2 fruit fly cellular contexts compared by ENCODE assay signal in the genomic region with DNA sequence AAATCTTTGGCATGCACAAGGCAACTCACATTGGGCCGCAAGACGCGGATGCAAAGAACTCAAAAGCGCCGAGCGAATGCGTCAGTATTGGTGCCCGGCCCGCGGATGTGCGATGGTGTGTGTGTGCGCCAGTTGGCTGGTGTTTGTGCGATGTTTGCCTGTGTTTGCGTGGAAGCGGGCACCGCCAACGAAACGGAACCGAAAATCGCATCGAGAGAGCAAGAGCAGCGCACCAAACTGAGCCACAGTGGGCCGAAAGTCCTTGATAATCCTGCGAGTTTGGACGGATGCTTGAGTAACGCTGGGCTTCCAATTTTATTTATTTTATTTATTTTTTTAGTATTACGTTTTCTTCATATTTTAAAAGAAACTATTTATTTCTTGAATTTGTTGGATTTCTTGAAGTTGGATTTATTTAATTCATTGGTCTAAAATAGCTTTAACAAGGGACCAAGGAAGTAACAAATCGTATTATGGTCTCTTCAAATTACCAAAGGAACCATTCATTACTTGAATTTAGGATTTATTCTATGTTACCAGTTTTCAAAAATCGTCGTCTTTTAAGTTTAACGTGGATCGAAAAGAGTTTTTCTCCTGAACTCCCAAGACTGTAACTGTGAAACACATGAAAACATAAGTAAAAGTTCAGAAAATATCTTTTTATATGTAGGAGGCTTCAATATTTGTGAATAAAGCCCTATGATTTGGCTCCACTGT.
A peak's percentile ranks its signal among the peaks of the same experiment; 100 is the strongest.
TF ChIP-seq lines count a peak whose summit lies in the region.

No protein-coding gene starts in this region.

TF ChIP-seq in whole organism, embryonic, 481 proteins besides CTCF, POLR2A, EP300 and RAD21 (continued from another document and continues in another):
- TF ChIP-seq CG3407 (GFP tag; optimal IDR thresholded peaks at IDR 0.05; lab: Kevin White, UChicago), result peak; percentile 63
- peak; percentile 68 for TF ChIP-seq fd96Cb (tag; optimal IDR thresholded peaks at IDR 0.05; lab: Kevin White, UChicago)
- no peak for TF ChIP-seq NfI (GFP tag; optimal IDR thresholded peaks at IDR 0.05; lab: Kevin White, UChicago)
- peak; percentile 27 for TF ChIP-seq CG17385 (GFP tag; optimal IDR thresholded peaks at IDR 0.05; lab: Kevin White, UChicago)
- TF ChIP-seq CG16815 (GFP tag; optimal IDR thresholded peaks at IDR 0.05; lab: Kevin White, UChicago), result peak; percentile 71
- peak; percentile 52 for TF ChIP-seq Hr3 (GFP tag; optimal IDR thresholded peaks at IDR 0.05; lab: Kevin White, UChicago)
- TF ChIP-seq wdn (GFP tag; IDR thresholded peaks at IDR 0.05; lab: Robert Waterston, UW), result no peak
- no peak for TF ChIP-seq dm (GFP tag; optimal IDR thresholded peaks at IDR 0.05; lab: Kevin White, UChicago)
- peak; percentile 30 for TF ChIP-seq CG4282 (GFP tag; optimal IDR thresholded peaks at IDR 0.05; lab: Kevin White, UChicago)
- TF ChIP-seq hb (GFP tag; IDR thresholded peaks at IDR 0.05; lab: Robert Waterston, UW; ENCODE audit: partially characterized antibody), result 0 out of 3 replicates have a peak, but pooled peaks have one; percentile 10
- peak; percentile 15 for TF ChIP-seq Xbp1 (GFP tag; optimal IDR thresholded peaks at IDR 0.05; lab: Kevin White, UChicago)
- TF ChIP-seq CG18599 (GFP tag; optimal IDR thresholded peaks at IDR 0.05; lab: Kevin White, UChicago), result no peak
- peak; percentile 55 for TF ChIP-seq CG6654 (GFP tag; optimal IDR thresholded peaks at IDR 0.05; lab: Kevin White, UChicago)
- peak; percentile 30 for TF ChIP-seq pum (GFP tag; optimal IDR thresholded peaks at IDR 0.05; lab: Kevin White, UChicago)
- TF ChIP-seq cg (GFP tag; optimal IDR thresholded peaks at IDR 0.05; lab: Kevin White, UChicago), result peak; percentile 91
- peak; percentile 7; the same call in 1 of the 3 replicates for TF ChIP-seq CG11093 (GFP tag; IDR thresholded peaks at IDR 0.05; lab: Robert Waterston, UW)
- no peak for TF ChIP-seq hth (optimal IDR thresholded peaks at IDR 0.05; lab: Kevin White, UChicago)
- TF ChIP-seq CG11398 (GFP tag; optimal IDR thresholded peaks at IDR 0.05; lab: Kevin White, UChicago), result no peak
- TF ChIP-seq CG33557 (GFP tag; optimal IDR thresholded peaks at IDR 0.05; lab: Kevin White, UChicago), result peak; percentile 72
- TF ChIP-seq emc (GFP tag; optimal IDR thresholded peaks at IDR 0.05; lab: Kevin White, UChicago), result no peak
- peak; percentile 58 for TF ChIP-seq CG18619 (GFP tag; optimal IDR thresholded peaks at IDR 0.05; lab: Kevin White, UChicago)
- peak; percentile 4 to 10 for TF ChIP-seq chif (GFP tag; optimal IDR thresholded peaks at IDR 0.05; lab: Kevin White, UChicago)
- TF ChIP-seq CG3847 (GFP tag; IDR thresholded peaks at IDR 0.05; lab: Robert Waterston, UW), result no peak
- TF ChIP-seq B-H1 (GFP tag; IDR thresholded peaks at IDR 0.05; lab: Robert Waterston, UW), result no peak; the same call in 2 of the 3 replicates
- peak; percentile 79 for TF ChIP-seq Nf-YC (tag; optimal IDR thresholded peaks at IDR 0.05; lab: Kevin White, UChicago)
- no peak for TF ChIP-seq CG30020 (tag; optimal IDR thresholded peaks at IDR 0.05; lab: Kevin White, UChicago)
- TF ChIP-seq da (GFP tag; optimal IDR thresholded peaks at IDR 0.05; lab: Kevin White, UChicago), result no peak
- peak; percentile 58 for TF ChIP-seq CG30403 (GFP tag; optimal IDR thresholded peaks at IDR 0.05; lab: Kevin White, UChicago)
- TF ChIP-seq dmrt11E (tag; optimal IDR thresholded peaks at IDR 0.05; lab: Kevin White, UChicago), result peak; percentile 84
- peak; percentile 66 for TF ChIP-seq CG13775 (GFP tag; optimal IDR thresholded peaks at IDR 0.05; lab: Kevin White, UChicago)
- TF ChIP-seq MTF-1 (GFP tag; optimal IDR thresholded peaks at IDR 0.05; lab: Kevin White, UChicago; ENCODE audit: borderline replicate concordance), result no peak
- 0 out of 3 replicates have a peak, but pooled peaks have one; percentile 34 for TF ChIP-seq CG14860 (GFP tag; IDR thresholded peaks at IDR 0.05; lab: Robert Waterston, UW; ENCODE audit: partially characterized antibody)
- TF ChIP-seq so (GFP tag; IDR thresholded peaks at IDR 0.05; lab: Robert Waterston, UW), result no peak
- TF ChIP-seq Fer1 (GFP tag; optimal IDR thresholded peaks at IDR 0.05; lab: Kevin White, UChicago), result no peak
- peak; percentile 6; the same call in 1 of the 3 replicates for TF ChIP-seq ase (GFP tag; IDR thresholded peaks at IDR 0.05; lab: Robert Waterston, UW)
- TF ChIP-seq CG10979 (tag; optimal IDR thresholded peaks at IDR 0.05; lab: Kevin White, UChicago), result peak; percentile 79
- TF ChIP-seq sr (GFP tag; IDR thresholded peaks at IDR 0.05; lab: Robert Waterston, UW), result 0 out of 3 replicates have a peak, but pooled peaks have one; percentile 10
- TF ChIP-seq scrt (GFP tag; optimal IDR thresholded peaks at IDR 0.05; lab: Kevin White, UChicago), result no peak
- peak; percentile 62; the same call in 1 of the 3 replicates for TF ChIP-seq z (GFP tag; IDR thresholded peaks at IDR 0.05; lab: Robert Waterston, UW)
- no peak for TF ChIP-seq Sry-δ (GFP tag; optimal IDR thresholded peaks at IDR 0.05; lab: Kevin White, UChicago)
- TF ChIP-seq lmd (GFP tag; IDR thresholded peaks at IDR 0.05; lab: Robert Waterston, UW), result 0 out of 2 replicates have a peak, but pooled peaks have one; percentile 15
- no peak for TF ChIP-seq Antp (GFP tag; optimal IDR thresholded peaks at IDR 0.05; lab: Kevin White, UChicago)
- TF ChIP-seq CG1024 (GFP tag; IDR thresholded peaks at IDR 0.05; lab: Robert Waterston, UW), result no peak
- no peak for TF ChIP-seq Dref (GFP tag; IDR thresholded peaks at IDR 0.05; lab: Robert Waterston, UW)
- TF ChIP-seq CoRest (tag; optimal IDR thresholded peaks at IDR 0.05; lab: Kevin White, UChicago), result peak; percentile 72
- TF ChIP-seq aop (GFP tag; IDR thresholded peaks at IDR 0.05; lab: Robert Waterston, UW), result peak; percentile 74
- TF ChIP-seq cwo (GFP tag; optimal IDR thresholded peaks at IDR 0.05; lab: Kevin White, UChicago), result no peak
- peak; percentile 59; the same call in 1 of the 2 replicates for TF ChIP-seq CG8765 (GFP tag; IDR thresholded peaks at IDR 0.05; lab: Robert Waterston, UW)
- TF ChIP-seq Meics (GFP tag; optimal IDR thresholded peaks at IDR 0.05; lab: Kevin White, UChicago), result no peak
- no peak for TF ChIP-seq otp (GFP tag; IDR thresholded peaks at IDR 0.05; lab: Robert Waterston, UW)
- TF ChIP-seq CG9817 (tag; optimal IDR thresholded peaks at IDR 0.05; lab: Kevin White, UChicago), result no peak
- no peak for TF ChIP-seq Deaf1 (tag; optimal IDR thresholded peaks at IDR 0.05; lab: Kevin White, UChicago)
- TF ChIP-seq dpn (GFP tag; optimal IDR thresholded peaks at IDR 0.05; lab: Kevin White, UChicago), result no peak
- TF ChIP-seq CG12104 (GFP tag; optimal IDR thresholded peaks at IDR 0.05; lab: Kevin White, UChicago), result peak; percentile 40
- TF ChIP-seq wor (GFP tag; IDR thresholded peaks at IDR 0.05; lab: Robert Waterston, UW), result peak; percentile 39; the same call in 1 of the 2 replicates
- peak; percentile 11 for TF ChIP-seq chn (GFP tag; optimal IDR thresholded peaks at IDR 0.05; lab: Kevin White, UChicago)
- no peak for TF ChIP-seq trh (GFP tag; optimal IDR thresholded peaks at IDR 0.05; lab: Kevin White, UChicago)
- no peak for TF ChIP-seq CG18011 (GFP tag; optimal IDR thresholded peaks at IDR 0.05; lab: Kevin White, UChicago)
- TF ChIP-seq cas (GFP tag; IDR thresholded peaks at IDR 0.05; lab: Robert Waterston, UW), result no peak
- no peak for TF ChIP-seq maf-S (GFP tag; optimal IDR thresholded peaks at IDR 0.05; lab: Kevin White, UChicago)

TF ChIP-seq in whole organism, prepupa, 60 proteins besides CTCF, POLR2A, EP300 and RAD21 (continued from another document):
- peak; percentile 47 for TF ChIP-seq Sox14 (GFP tag; optimal IDR thresholded peaks at IDR 0.05; lab: Kevin White, UChicago)
- peak; percentile 16 for TF ChIP-seq fd85E (GFP tag; optimal IDR thresholded peaks at IDR 0.05; lab: Kevin White, UChicago)
- TF ChIP-seq CG6276 (GFP tag; optimal IDR thresholded peaks at IDR 0.05; lab: Kevin White, UChicago), result peak; percentile 83
- TF ChIP-seq vri (GFP tag; optimal IDR thresholded peaks at IDR 0.05; lab: Kevin White, UChicago), result no peak
- TF ChIP-seq esn (GFP tag; optimal IDR thresholded peaks at IDR 0.05; lab: Kevin White, UChicago), result peak; percentile 77
- peak; percentile 85 for TF ChIP-seq CG4318 (GFP tag; optimal IDR thresholded peaks at IDR 0.05; lab: Kevin White, UChicago)
- peak; percentile 81 for TF ChIP-seq spab (GFP tag; optimal IDR thresholded peaks at IDR 0.05; lab: Kevin White, UChicago)
- TF ChIP-seq CG31627 (GFP tag; optimal IDR thresholded peaks at IDR 0.05; lab: Kevin White, UChicago), result peak; percentile 66
- TF ChIP-seq CG6808 (GFP tag; optimal IDR thresholded peaks at IDR 0.05; lab: Kevin White, UChicago), result peak; percentile 79
- peak; percentile 66 for TF ChIP-seq CG34406 (GFP tag; optimal IDR thresholded peaks at IDR 0.05; lab: Kevin White, UChicago)
- peak; percentile 48; the same call in 2 of the 3 replicates for TF ChIP-seq CG8119 (GFP tag; IDR thresholded peaks at IDR 0.05; lab: Robert Waterston, UW)
